Worm (Caenorhabditis elegans) whole organism, midembryonic: Measurements from ENCODE around the gene popl-7.

Source experiments
- cog-1 ChIP-seq: sonication (generic microtip); optimal IDR thresholded peaks from 2 replicates; lab custom pipeline; 2016; ENCODE audit warnings: missing genetic modification characterization, missing compliant biosample characterization
- flt-1 ChIP-seq: fragments of 200-800 bp; sonication (Bioruptor generic); IDR thresholded peaks from 2 replicates; pipeline ENCODE4 v1.3.6; 2022; ENCODE audit warnings: missing genetic modification characterization, missing compliant biosample characterization
- med-1 ChIP-seq: sonication (generic microtip); optimal IDR thresholded peaks from 2 replicates; lab custom pipeline; 2017; ENCODE audit warnings: missing genetic modification characterization, mild to moderate bottlenecking, missing compliant biosample characterization, antibody characterized with exemption, missing genetic modification reagents; ENCODE audit not compliant: insufficient read depth

DNA sequence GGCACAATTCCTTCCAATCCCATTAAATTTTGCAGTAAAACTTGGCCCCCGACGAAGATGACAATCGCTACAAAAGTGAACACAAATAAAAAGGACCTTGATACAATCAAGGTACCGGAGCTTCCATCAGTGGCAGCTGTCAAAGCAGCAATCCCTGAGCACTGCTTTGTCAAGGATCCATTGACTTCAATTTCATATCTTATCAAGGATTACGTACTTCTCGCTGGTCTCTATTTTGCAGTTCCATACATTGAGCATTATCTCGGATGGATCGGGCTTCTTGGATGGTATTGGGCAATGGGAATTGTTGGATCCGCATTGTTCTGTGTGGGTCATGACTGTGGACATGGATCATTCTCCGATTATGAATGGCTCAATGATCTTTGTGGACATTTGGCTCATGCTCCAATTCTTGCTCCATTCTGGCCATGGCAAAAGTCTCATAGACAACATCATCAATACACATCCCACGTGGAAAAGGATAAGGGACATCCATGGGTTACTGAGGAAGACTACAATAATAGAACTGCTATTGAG, 46.6 kb upstream of the popl-7 start, which contains the start of gene fat-2:
- TF ChIP-seq flt-1 (GFP tag; lab: Robert Waterston, UW), result no peak
- no peak for TF ChIP-seq med-1
- no peak for TF ChIP-seq cog-1 (tag; lab: Kevin White, UChicago)
